Worm (Caenorhabditis elegans) whole organism, young adult: ENCODE results near the gene cup-15.

Experiments
- B0019.2 ChIP-seq: fragments of 200-800 bp; sonication (Bioruptor generic); conservative IDR thresholded peaks from 2 replicates; pipeline ENCODE4 v1.3.6; 2022; ENCODE audit warnings: missing genetic modification reagents, missing genetic modification characterization, missing compliant biosample characterization
- B0261.1 ChIP-seq: sonication (generic microtip); optimal IDR thresholded peaks from 2 replicates; lab custom pipeline; 2016; ENCODE audit warnings: mild to moderate bottlenecking, missing genetic modification characterization, moderate library complexity, missing compliant biosample characterization
- B0336.3 ChIP-seq: fragments of 200-800 bp; sonication (Bioruptor generic); IDR thresholded peaks from 2 replicates; pipeline ENCODE4 v1.3.6; 2022; ENCODE audit warnings: missing genetic modification characterization, missing compliant biosample characterization
- C17E4.6 ChIP-seq: fragments of 200-800 bp; sonication (Bioruptor generic); IDR thresholded peaks from 2 replicates; pipeline ENCODE4 v1.3.6; 2022; ENCODE audit warnings: missing genetic modification reagents, missing genetic modification characterization, missing compliant biosample characterization
- K12H6.12 ChIP-seq: fragments of 200-800 bp; sonication (Bioruptor generic); optimal IDR thresholded peaks from 2 replicates; lab custom pipeline; 2018; ENCODE audit warnings: mild to moderate bottlenecking, missing genetic modification characterization, missing compliant biosample characterization
- T07F8.4 ChIP-seq: sonication (generic microtip); optimal IDR thresholded peaks from 2 replicates; lab custom pipeline; 2016; ENCODE audit warnings: mild to moderate bottlenecking, missing genetic modification characterization, moderate library complexity, missing compliant biosample characterization
- athp-1 ChIP-seq: sonication (generic microtip); optimal IDR thresholded peaks from 2 replicates; lab custom pipeline; 2017; ENCODE audit warnings: mild to moderate bottlenecking, missing genetic modification characterization, missing compliant biosample characterization
- attf-5 ChIP-seq: fragments of 200-800 bp; sonication (Bioruptor generic); optimal IDR thresholded peaks from 2 replicates; lab custom pipeline; 2018; ENCODE audit warnings: mild to moderate bottlenecking, missing genetic modification characterization, missing compliant biosample characterization
- bed-2 ChIP-seq: fragments of 200-800 bp; sonication (Bioruptor generic); IDR thresholded peaks from 2 replicates; pipeline ENCODE4 v1.3.6; 2022; ENCODE audit warnings: missing genetic modification reagents, missing genetic modification characterization, missing compliant biosample characterization
- ccch-3 ChIP-seq: fragments of 200-800 bp; sonication (Bioruptor generic); optimal IDR thresholded peaks from 2 replicates; lab custom pipeline; 2018; ENCODE audit warnings: mild to moderate bottlenecking, missing genetic modification characterization, missing compliant biosample characterization
- cebp-1 ChIP-seq, 2 experiments: fragments of 200-800 bp in 1 of 2; sonication (Bioruptor generic) in 1 of 2; sonication (generic microtip) in 1 of 2; IDR thresholded peaks in 1 of 2; optimal IDR thresholded peaks in 1 of 2; 2 replicates each; pipeline versions ENCODE4 v1.3.6 to Lab custom; 2017 to 2022; ENCODE audit warnings: missing compliant biosample characterization in 2 of 2, missing genetic modification characterization in 2 of 2, mild to moderate bottlenecking in 1 of 2, missing genetic modification reagents in 1 of 2, moderate library complexity in 1 of 2
- ceh-100 ChIP-seq: fragments of 200-800 bp; sonication (Bioruptor generic); IDR thresholded peaks from 2 replicates; pipeline ENCODE4 v1.3.6; 2022; ENCODE audit warnings: missing genetic modification reagents, missing genetic modification characterization, missing compliant biosample characterization
- ceh-27 ChIP-seq: fragments of 200-800 bp; sonication (Bioruptor generic); optimal IDR thresholded peaks from 2 replicates; lab custom pipeline; 2018; ENCODE audit warnings: mild to moderate bottlenecking, missing genetic modification characterization, moderate library complexity, missing compliant biosample characterization
- dox-1 ChIP-seq: fragments of 200-800 bp; sonication (Bioruptor generic); IDR thresholded peaks from 2 replicates; pipeline ENCODE4 v1.3.6; 2022; ENCODE audit warnings: missing genetic modification reagents, missing genetic modification characterization, missing compliant biosample characterization
- egl-18 ChIP-seq: fragments of 200-800 bp; sonication (Bioruptor generic); IDR thresholded peaks from 2 replicates; pipeline ENCODE4 v1.3.6; 2022; ENCODE audit warnings: missing genetic modification reagents, missing genetic modification characterization, missing compliant biosample characterization
- egrh-3 ChIP-seq: fragments of 200-800 bp; sonication (Bioruptor generic); IDR thresholded peaks from 2 replicates; pipeline ENCODE4 v1.3.6; 2022; ENCODE audit warnings: missing genetic modification reagents, missing genetic modification characterization, missing compliant biosample characterization
- ekl-4 ChIP-seq: fragments of 200-800 bp; sonication (Bioruptor generic); IDR thresholded peaks from 2 replicates; pipeline ENCODE4 v1.3.6; 2022; ENCODE audit warnings: missing genetic modification reagents, missing genetic modification characterization, missing compliant biosample characterization
- gei-17 ChIP-seq: fragments of 200-800 bp; sonication (Bioruptor generic); optimal IDR thresholded peaks from 2 replicates; lab custom pipeline; 2018; ENCODE audit warnings: mild to moderate bottlenecking, missing genetic modification characterization, missing compliant biosample characterization
- him-1 ChIP-seq: sonication (generic microtip); optimal IDR thresholded peaks from 2 replicates; lab custom pipeline; 2016; ENCODE audit warnings: missing genotype, missing genetic modification reagents, missing genetic modification characterization, missing compliant biosample characterization
- hlh-26 ChIP-seq: fragments of 200-800 bp; sonication (Bioruptor generic); conservative IDR thresholded peaks from 2 replicates; pipeline ENCODE4 v1.3.6; 2022; ENCODE audit warnings: missing genetic modification reagents, missing genetic modification characterization, missing compliant biosample characterization
- hmg-1.2 ChIP-seq: fragments of 200-800 bp; sonication (Bioruptor generic); IDR thresholded peaks from 2 replicates; pipeline ENCODE4 v1.3.6; 2022; ENCODE audit warnings: missing genetic modification reagents, missing genetic modification characterization, missing compliant biosample characterization
- hrde-1 ChIP-seq: sonication (generic microtip); optimal IDR thresholded peaks from 2 replicates; lab custom pipeline; 2016; ENCODE audit warnings: missing genetic modification characterization, mild to moderate bottlenecking, missing compliant biosample characterization, moderate library complexity, missing genotype, missing genetic modification reagents, borderline replicate concordance
- hsf-1 ChIP-seq: fragments of 200-800 bp; sonication (Bioruptor generic); IDR thresholded peaks from 2 replicates; pipeline ENCODE4 v1.3.6; 2022; ENCODE audit warnings: missing genetic modification reagents, missing genetic modification characterization, missing compliant biosample characterization
- let-526 ChIP-seq: fragments of 200-800 bp; sonication (Bioruptor generic); IDR thresholded peaks from 2 replicates; pipeline ENCODE4 v1.3.6; 2022; ENCODE audit warnings: missing genetic modification reagents, missing genetic modification characterization, missing compliant biosample characterization
- lin-40 ChIP-seq: sonication (generic microtip); optimal IDR thresholded peaks from 2 replicates; lab custom pipeline; 2016; ENCODE audit warnings: missing genetic modification characterization, mild to moderate bottlenecking, missing compliant biosample characterization, missing genotype, missing genetic modification reagents
- madf-8 ChIP-seq: fragments of 200-800 bp; sonication (Bioruptor generic); conservative IDR thresholded peaks from 2 replicates; pipeline ENCODE4 v1.3.6; 2022; ENCODE audit warnings: missing genetic modification reagents, missing genetic modification characterization, missing compliant biosample characterization
- mcd-1 ChIP-seq: fragments of 200-800 bp; sonication (Bioruptor generic); IDR thresholded peaks from 2 replicates; pipeline ENCODE4 v1.3.6; 2022; ENCODE audit warnings: missing genetic modification reagents, missing genetic modification characterization, missing compliant biosample characterization
- mel-28 ChIP-seq: sonication (generic microtip); optimal IDR thresholded peaks from 2 replicates; lab custom pipeline; 2016; ENCODE audit warnings: borderline replicate concordance, mild to moderate bottlenecking, missing genetic modification characterization, missing compliant biosample characterization
- mxl-1 ChIP-seq: sonication (generic microtip); optimal IDR thresholded peaks from 2 replicates; lab custom pipeline; 2016; ENCODE audit warnings: missing genetic modification characterization, missing compliant biosample characterization
- nfyb-1 ChIP-seq: fragments of 200-800 bp; sonication (Bioruptor generic); IDR thresholded peaks from 2 replicates; pipeline ENCODE4 v1.3.6; 2022; ENCODE audit warnings: missing genetic modification reagents, missing genetic modification characterization, missing compliant biosample characterization
- nhr-120 ChIP-seq: fragments of 200-800 bp; sonication (Bioruptor generic); IDR thresholded peaks from 2 replicates; pipeline ENCODE4 v1.3.6; 2022; ENCODE audit warnings: missing genetic modification characterization, missing compliant biosample characterization
- nhr-179 ChIP-seq: sonication (generic microtip); optimal IDR thresholded peaks from 2 replicates; lab custom pipeline; 2016; ENCODE audit warnings: mild to moderate bottlenecking, missing genetic modification characterization, missing compliant biosample characterization
- rcor-1 ChIP-seq: fragments of 200-800 bp; sonication (Bioruptor generic); IDR thresholded peaks from 2 replicates; pipeline ENCODE4 v1.3.6; 2022; ENCODE audit warnings: missing genetic modification reagents, missing genetic modification characterization, missing compliant biosample characterization
- snpc-4 ChIP-seq, 5 experiments: fragments of 150-350 bp in 1 of 5; sonication (generic microtip) in 4 of 5; optimal IDR thresholded peaks; 2 replicates each; lab custom pipeline; 2014 to 2018; ENCODE audit warnings: missing genetic modification characterization in 5 of 5, missing biosample characterization in 3 of 5, antibody characterized with exemption in 2 of 5, mild to moderate bottlenecking in 2 of 5, missing compliant biosample characterization in 2 of 5, missing genotype in 2 of 5, moderate library complexity in 2 of 5, missing genetic modification reagents in 1 of 5
- tbp1 ChIP-seq: fragments of 200-800 bp; sonication (Bioruptor generic); optimal IDR thresholded peaks from 2 replicates; lab custom pipeline; 2018; ENCODE audit warnings: mild to moderate bottlenecking, missing genetic modification characterization, missing compliant biosample characterization
- unc-130 ChIP-seq: sonication (generic microtip); optimal IDR thresholded peaks from 2 replicates; lab custom pipeline; 2016; ENCODE audit warnings: missing genetic modification reagents, missing genetic modification characterization, missing compliant biosample characterization
- xnd-1 ChIP-seq: sonication (generic microtip); optimal IDR thresholded peaks from 2 replicates; lab custom pipeline; 2016; ENCODE audit warnings: missing genotype, missing genetic modification reagents, missing genetic modification characterization, missing compliant biosample characterization
- zfh-2 ChIP-seq: fragments of 200-800 bp; sonication (Bioruptor generic); conservative IDR thresholded peaks from 2 replicates; pipeline ENCODE4 v1.3.6; 2022; ENCODE audit warnings: missing genetic modification reagents, missing genetic modification characterization, missing compliant biosample characterization
- ztf-25 ChIP-seq: fragments of 200-800 bp; sonication (Bioruptor generic); IDR thresholded peaks from 2 replicates; pipeline ENCODE4 v1.3.6; 2022; ENCODE audit warnings: missing genetic modification reagents, missing genetic modification characterization, missing compliant biosample characterization
- ztf-28 ChIP-seq: fragments of 200-800 bp; sonication (Bioruptor generic); IDR thresholded peaks from 2 replicates; pipeline ENCODE4 v1.3.6; 2022; ENCODE audit warnings: missing genetic modification reagents, missing genetic modification characterization, missing compliant biosample characterization

The cup-15 gene

DNA sequence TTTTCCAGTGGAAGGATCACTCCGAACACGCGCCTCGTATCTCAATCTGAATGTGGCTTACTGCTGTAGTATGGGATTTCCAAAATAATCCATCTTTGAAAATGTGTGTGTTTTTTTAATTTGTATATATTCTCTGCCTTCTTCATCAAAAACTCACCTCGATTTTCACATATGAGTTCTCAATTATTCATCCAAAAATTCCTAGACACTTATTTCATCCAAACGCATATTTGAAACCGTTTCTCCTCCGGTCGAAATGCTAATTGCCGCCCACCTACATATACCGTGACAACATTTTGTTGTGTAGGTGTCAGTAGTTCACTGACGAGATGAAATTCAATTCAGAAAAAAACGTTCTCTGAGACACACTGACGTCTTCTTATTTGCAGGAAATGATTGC, 5.4 kb upstream of the cup-15 start (continued):
- no peak for TF ChIP-seq hrde-1 (tag; lab: Kevin White, UChicago)

DNA sequence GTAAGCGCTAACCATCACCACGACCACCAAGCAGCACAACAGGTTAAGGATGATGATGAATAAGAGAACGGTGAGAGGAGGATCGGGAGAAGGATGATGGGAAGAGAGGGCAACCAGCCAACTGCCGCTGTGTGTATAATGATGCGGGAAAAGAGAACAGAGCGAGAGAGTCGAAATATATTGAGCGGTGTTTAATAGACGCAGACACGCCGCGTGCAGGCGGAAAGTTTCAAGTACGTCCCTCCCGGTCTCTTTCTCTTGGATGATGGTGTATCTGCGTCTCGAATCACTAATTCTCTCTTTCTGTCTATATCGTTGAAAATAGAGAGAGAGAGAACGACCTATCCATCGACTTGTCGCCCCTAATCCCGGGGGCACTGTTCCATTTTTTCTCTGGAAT, 3.9 kb downstream of the cup-15 start:
- TF ChIP-seq attf-5 (GFP tag; lab: Kevin White, UChicago) (peak; percentile 39), dox-1 (GFP tag; lab: Robert Waterston, UW) (peak; percentile 46; the same call in 1 of the 2 replicates), zfh-2 (GFP tag; lab: Robert Waterston, UW) (peak; percentile 43; the same call in 1 of the 2 replicates), hrde-1 (tag; lab: Kevin White, UChicago) (no peak), lin-40 (peak; percentile 8), nhr-179 (tag; lab: Kevin White, UChicago) (no peak), ekl-4 (GFP tag; lab: Robert Waterston, UW) (0 out of 2 replicates have a peak, but pooled peaks have one; percentile 23), hmg-1.2 (GFP tag; lab: Robert Waterston, UW) (peak; percentile 83), rcor-1 (0 out of 2 replicates have a peak, but pooled peaks have one; percentile 8), nfyb-1 (0 out of 2 replicates have a peak, but pooled peaks have one; percentile 54), tbp1 (GFP tag; lab: Kevin White, UChicago) (peak; percentile 9), nhr-120 (GFP tag; lab: Robert Waterston, UW) (no peak), ceh-27 (peak; percentile 10), cebp-1 (GFP tag; IDR thresholded peaks at IDR 0.05; lab: Robert Waterston, UW) (no peak), cebp-1 (tag; optimal IDR thresholded peaks at IDR 0.05; lab: Kevin White, UChicago) (peak; percentile 43)
- TF ChIP-seq, all 124 proteins: peak for 11

DNA sequence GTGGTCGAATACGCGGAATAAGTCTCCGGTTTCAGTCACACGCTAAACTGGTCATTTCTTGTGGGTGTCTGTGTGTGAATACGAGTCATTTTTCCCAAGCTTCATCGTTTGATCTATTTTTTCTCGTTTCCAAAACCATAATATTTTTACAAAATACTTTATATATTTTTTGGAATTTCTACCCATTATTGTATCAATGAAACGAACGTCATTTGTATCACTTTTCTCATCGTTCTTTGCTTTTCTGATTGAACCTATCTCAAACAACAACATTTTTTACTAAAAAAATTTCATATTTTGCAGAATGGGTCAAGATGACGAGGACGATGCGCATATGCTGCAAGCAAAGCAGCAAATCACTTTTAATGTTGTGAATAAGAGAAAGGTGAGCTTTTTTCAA, 5.4 kb downstream of the cup-15 start, which contains the start of gene mel-11:
mel-11 (plus strand) TSS at position 301 of the 400 bp plus-strand sequence.
- TF ChIP-seq egrh-3 (GFP tag; lab: Robert Waterston, UW): no peak
- no peak for TF ChIP-seq hrde-1 (tag; lab: Kevin White, UChicago)
- TF ChIP-seq zfh-2 (GFP tag; lab: Robert Waterston, UW): no peak
- no peak for TF ChIP-seq xnd-1 (tag; lab: Kevin White, UChicago)
- TF ChIP-seq rcor-1: no peak
- TF ChIP-seq nfyb-1: no peak

DNA sequence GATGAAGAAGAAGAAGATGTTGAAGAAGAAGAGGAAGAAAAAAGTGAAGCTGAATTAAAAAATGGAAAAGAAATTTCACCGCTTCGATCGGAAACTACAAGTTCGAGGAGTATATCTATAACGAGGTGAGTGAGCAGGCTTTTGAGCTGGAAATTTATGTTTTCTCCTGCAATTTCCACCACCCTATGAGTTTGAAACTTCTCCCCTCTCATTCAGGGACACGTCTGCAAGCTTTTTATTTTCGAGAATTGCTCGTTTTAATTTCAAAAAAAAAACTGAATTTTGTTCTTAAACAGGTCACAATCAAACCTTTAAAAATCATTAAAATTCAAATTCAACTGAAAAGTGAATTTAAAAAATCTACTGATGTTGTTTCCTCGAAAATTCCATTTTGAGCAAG, 9.4 kb downstream of the cup-15 start:
- TF ChIP-seq hsf-1: no peak
- no peak for TF ChIP-seq ccch-3 (GFP tag; lab: Kevin White, UChicago)
- no peak for TF ChIP-seq C17E4.6
- TF ChIP-seq K12H6.12 (tag; lab: Kevin White, UChicago): no peak
- no peak for TF ChIP-seq attf-5 (GFP tag; lab: Kevin White, UChicago)
- TF ChIP-seq cebp-1 (GFP tag; IDR thresholded peaks at IDR 0.05; lab: Robert Waterston, UW): no peak
- TF ChIP-seq cebp-1 (tag; optimal IDR thresholded peaks at IDR 0.05; lab: Kevin White, UChicago): no peak
- no peak for TF ChIP-seq hmg-1.2 (GFP tag; lab: Robert Waterston, UW)
- TF ChIP-seq B0336.3 (GFP tag; lab: Robert Waterston, UW): no peak
- no peak for TF ChIP-seq mel-28
- no peak for TF ChIP-seq nhr-179 (tag; lab: Kevin White, UChicago)
- no peak for TF ChIP-seq ceh-100
- TF ChIP-seq gei-17 (GFP tag; lab: Kevin White, UChicago): no peak
- no peak for TF ChIP-seq nhr-120 (GFP tag; lab: Robert Waterston, UW)
- TF ChIP-seq ztf-25 (GFP tag; lab: Robert Waterston, UW): no peak
- no peak for TF ChIP-seq snpc-4 (GFP tag; optimal IDR thresholded peaks at IDR 0.05; lab: Kevin White, UChicago)
- TF ChIP-seq snpc-4 (tag; optimal IDR thresholded peaks at IDR 0.05; lab: Kevin White, UChicago): no peak
- TF ChIP-seq, all 124 proteins: peak for 0

DNA sequence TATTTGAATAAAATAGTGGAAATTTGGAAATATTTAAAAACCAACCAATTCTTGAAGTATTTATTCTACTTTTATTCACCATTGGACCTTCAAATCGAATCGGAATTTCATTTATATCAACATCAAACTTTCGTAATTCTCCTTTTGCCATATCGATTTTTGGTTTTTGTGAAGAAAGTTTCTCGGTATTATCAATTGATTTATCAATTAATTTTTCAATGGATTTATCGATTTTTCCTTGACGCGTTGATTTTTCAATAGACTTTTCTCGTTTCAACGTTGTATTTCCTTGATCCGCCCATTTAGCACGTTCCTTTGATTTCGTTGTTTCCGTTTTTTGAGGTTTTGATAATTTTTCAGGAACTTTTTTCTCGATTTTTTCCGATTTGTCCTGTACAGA, 16.6 kb downstream of the cup-15 start:
- TF ChIP-seq B0019.2 (GFP tag; lab: Robert Waterston, UW) (no peak), let-526 (GFP tag; lab: Robert Waterston, UW) (no peak), B0261.1 (tag; lab: Kevin White, UChicago) (no peak), him-1 (tag; lab: Kevin White, UChicago) (no peak), athp-1 (tag; lab: Kevin White, UChicago) (no peak), nhr-179 (tag; lab: Kevin White, UChicago) (no peak), hlh-26 (no peak), mcd-1 (no peak), mxl-1 (tag; lab: Kevin White, UChicago) (no peak), T07F8.4 (no peak), bed-2 (GFP tag; lab: Robert Waterston, UW) (no peak), unc-130 (GFP tag; lab: Kevin White, UChicago) (no peak), ccch-3 (GFP tag; lab: Kevin White, UChicago) (no peak), egl-18 (GFP tag; lab: Robert Waterston, UW) (no peak), ztf-28 (GFP tag; lab: Robert Waterston, UW) (no peak), madf-8 (GFP tag; lab: Robert Waterston, UW) (no peak)
